Fruit fly (Drosophila melanogaster) whole organism, embryonic: Measurements from ENCODE around the gene CG31321.
A peak's percentile ranks its signal among the peaks of the same experiment; 100 is the strongest.

Source experiments
- Antp ChIP-seq: fragments of 200-800 bp; sonication (Bioruptor generic); optimal IDR thresholded peaks from 3 replicates; lab custom pipeline; 2016; ENCODE audit warnings: missing biosample characterization, missing genetic modification characterization
- Atf-2 ChIP-seq: fragments of 200-800 bp; sonication (Bioruptor generic); optimal IDR thresholded peaks from 2 replicates; lab custom pipeline; 2016; ENCODE audit warnings: missing biosample characterization, missing genetic modification characterization
- CG10267 ChIP-seq: fragments of 200-800 bp; sonication (Bioruptor generic); optimal IDR thresholded peaks from 2 replicates; lab custom pipeline; 2018; ENCODE audit warnings: missing biosample characterization, mild to moderate bottlenecking, missing genetic modification characterization, moderate library complexity
- CG11560 ChIP-seq: fragments of 200-800 bp; sonication (Bioruptor generic); IDR thresholded peaks from 3 replicates; pipeline ENCODE4 v1.3.6; 2022; ENCODE audit warnings: missing biosample characterization, missing genetic modification characterization
- CG1647 ChIP-seq: fragments of 200-800 bp; sonication (Bioruptor generic); optimal IDR thresholded peaks from 3 replicates; lab custom pipeline; 2016; ENCODE audit warnings: missing biosample characterization, missing genetic modification characterization
- CG1792 ChIP-seq: fragments of 200-800 bp; sonication (Bioruptor generic); optimal IDR thresholded peaks from 2 replicates; lab custom pipeline; 2016; ENCODE audit warnings: missing biosample characterization, missing genetic modification characterization
- CG18262 ChIP-seq: fragments of 200-800 bp; optimal IDR thresholded peaks from 3 replicates; lab custom pipeline; 2019; ENCODE audit warnings: missing biosample characterization, mild to moderate bottlenecking, missing genetic modification characterization, moderate library complexity
- CG31441 ChIP-seq: fragments of 200-800 bp; sonication (Bioruptor generic); IDR thresholded peaks from 2 replicates; pipeline ENCODE4 v1.3.6; 2022; ENCODE audit warnings: missing biosample characterization, missing genetic modification characterization
- CG4328 ChIP-seq: fragments of 200-800 bp; sonication (Bioruptor generic); optimal IDR thresholded peaks from 3 replicates; lab custom pipeline; 2017; ENCODE audit warnings: missing biosample characterization, missing genetic modification reagents, missing genetic modification characterization
- CG6765 ChIP-seq: fragments of 200-800 bp; sonication (Bioruptor generic); optimal IDR thresholded peaks from 3 replicates; lab custom pipeline; 2017; ENCODE audit warnings: missing biosample characterization, mild to moderate bottlenecking, missing genetic modification characterization
- CG7839 ChIP-seq: fragments of 200-800 bp; sonication (Bioruptor generic); optimal IDR thresholded peaks from 3 replicates; lab custom pipeline; 2018; ENCODE audit warnings: missing biosample characterization, mild to moderate bottlenecking, missing genetic modification characterization, moderate library complexity
- CG7928 ChIP-seq: fragments of 200-800 bp; sonication (Bioruptor generic); optimal IDR thresholded peaks from 2 replicates; lab custom pipeline; 2017; ENCODE audit warnings: missing biosample characterization, mild to moderate bottlenecking, missing genetic modification characterization
- CG8924 ChIP-seq: fragments of 200-800 bp; optimal IDR thresholded peaks from 3 replicates; lab custom pipeline; 2019; ENCODE audit warnings: missing biosample characterization, mild to moderate bottlenecking, missing genetic modification characterization, moderate library complexity
- CG9817 ChIP-seq: fragments of 200-800 bp; sonication (Bioruptor generic); optimal IDR thresholded peaks from 2 replicates; lab custom pipeline; 2018; ENCODE audit warnings: missing biosample characterization, mild to moderate bottlenecking, missing genetic modification characterization, moderate library complexity
- D19A ChIP-seq: fragments of 200-800 bp; optimal IDR thresholded peaks from 3 replicates; lab custom pipeline; 2019; ENCODE audit warnings: missing biosample characterization, mild to moderate bottlenecking, missing genetic modification characterization, moderate library complexity
- Dek ChIP-seq: fragments of 200-800 bp; sonication (Bioruptor generic); optimal IDR thresholded peaks from 3 replicates; lab custom pipeline; 2019; ENCODE audit warnings: missing biosample characterization, mild to moderate bottlenecking, missing genetic modification characterization, moderate library complexity
- HmgD ChIP-seq: fragments of 200-800 bp; sonication (Bioruptor generic); optimal IDR thresholded peaks from 3 replicates; lab custom pipeline; 2016; ENCODE audit warnings: missing biosample characterization, missing genetic modification characterization
- MBD-R2 ChIP-seq: fragments of 200-800 bp; sonication (Bioruptor generic); IDR thresholded peaks from 2 replicates; pipeline ENCODE4 v1.3.6; 2022; ENCODE audit warnings: missing biosample characterization, missing genetic modification characterization
- Myb ChIP-seq: fragments of 200-800 bp; sonication (Bioruptor generic); optimal IDR thresholded peaks from 2 replicates; lab custom pipeline; 2016; ENCODE audit warnings: missing biosample characterization, missing genetic modification characterization
- NC2α ChIP-seq: fragments of 200-800 bp; sonication (Bioruptor generic); optimal IDR thresholded peaks from 2 replicates; lab custom pipeline; 2016; ENCODE audit warnings: missing biosample characterization, missing genetic modification characterization
- NC2β ChIP-seq: fragments of 200-800 bp; sonication (Bioruptor generic); optimal IDR thresholded peaks from 2 replicates; lab custom pipeline; 2016; ENCODE audit warnings: missing biosample characterization, missing genetic modification characterization
- Neu2 ChIP-seq: fragments of 200-800 bp; sonication (Bioruptor generic); optimal IDR thresholded peaks from 3 replicates; lab custom pipeline; 2016; ENCODE audit warnings: missing biosample characterization, missing genetic modification characterization, borderline replicate concordance
- Nf-YA ChIP-seq: fragments of 200-800 bp; sonication (Bioruptor generic); IDR thresholded peaks from 2 replicates; pipeline ENCODE4 v1.3.6; 2022; ENCODE audit warnings: missing biosample characterization, missing genetic modification characterization
- Nf-YC ChIP-seq: fragments of 200-800 bp; optimal IDR thresholded peaks from 3 replicates; lab custom pipeline; 2019; ENCODE audit warnings: missing biosample characterization, mild to moderate bottlenecking, missing genetic modification characterization, moderate library complexity
- Opbp ChIP-seq: fragments of 200-800 bp; sonication (Bioruptor generic); IDR thresholded peaks from 3 replicates; pipeline ENCODE4 v1.3.6; 2022; ENCODE audit warnings: missing biosample characterization, missing genetic modification characterization; ENCODE audit not compliant: partially characterized antibody
- Ravus ChIP-seq: fragments of 200-800 bp; sonication (Bioruptor generic); IDR thresholded peaks from 2 replicates; pipeline ENCODE4 v1.3.6; 2022; ENCODE audit warnings: missing biosample characterization, missing genetic modification characterization
- Spps ChIP-seq: fragments of 200-800 bp; sonication (Bioruptor generic); optimal IDR thresholded peaks from 2 replicates; lab custom pipeline; 2018; ENCODE audit warnings: missing biosample characterization, mild to moderate bottlenecking, missing genetic modification characterization
- abd-A ChIP-seq: fragments of 200-800 bp; sonication (Bioruptor generic); optimal IDR thresholded peaks from 3 replicates; lab custom pipeline; 2019; ENCODE audit warnings: missing biosample characterization, mild to moderate bottlenecking, missing genetic modification characterization, moderate library complexity
- amos ChIP-seq: fragments of 200-800 bp; sonication (Bioruptor generic); IDR thresholded peaks from 2 replicates; pipeline ENCODE4 v1.3.6; 2022; ENCODE audit warnings: missing biosample characterization, missing genetic modification characterization; ENCODE audit not compliant: partially characterized antibody
- bcd ChIP-seq: fragments of 200-800 bp; sonication (Bioruptor generic); optimal IDR thresholded peaks from 2 replicates; lab custom pipeline; 2017; ENCODE audit warnings: missing biosample characterization, mild to moderate bottlenecking, missing genetic modification characterization
- chif ChIP-seq, 2 experiments: fragments of 200-800 bp; sonication (Bioruptor generic); optimal IDR thresholded peaks; 3 replicates each; lab custom pipeline; 2016; ENCODE audit warnings: missing biosample characterization in 2 of 2, missing genetic modification characterization in 2 of 2
- corto ChIP-seq: fragments of 200-800 bp; sonication (Bioruptor generic); optimal IDR thresholded peaks from 2 replicates; lab custom pipeline; 2016; ENCODE audit warnings: missing biosample characterization, mild to moderate bottlenecking, missing genetic modification characterization, moderate library complexity
- danr ChIP-seq: fragments of 200-800 bp; sonication (Bioruptor generic); IDR thresholded peaks from 2 replicates; pipeline ENCODE4 v1.3.6; 2022; ENCODE audit warnings: missing biosample characterization, missing genetic modification characterization
- dimm ChIP-seq: fragments of 200-800 bp; sonication (Bioruptor generic); IDR thresholded peaks from 2 replicates; pipeline ENCODE4 v1.3.6; 2022; ENCODE audit warnings: missing biosample characterization, missing genetic modification characterization
- fd102C ChIP-seq: fragments of 200-800 bp; sonication (Bioruptor generic); optimal IDR thresholded peaks from 2 replicates; lab custom pipeline; 2018; ENCODE audit warnings: missing biosample characterization, mild to moderate bottlenecking, missing genetic modification characterization, moderate library complexity
- kay ChIP-seq: fragments of 200-800 bp; sonication (Bioruptor generic); optimal IDR thresholded peaks from 2 replicates; lab custom pipeline; 2016; ENCODE audit warnings: missing biosample characterization, missing genetic modification characterization
- lilli ChIP-seq: fragments of 200-800 bp; sonication (Bioruptor generic); optimal IDR thresholded peaks from 3 replicates; lab custom pipeline; 2016; ENCODE audit warnings: missing biosample characterization, missing genetic modification characterization
- lov ChIP-seq, 2 experiments: fragments of 200-800 bp in 1 of 2; fragments of >200 bp in 1 of 2; sonication (Bioruptor generic) in 1 of 2; IDR thresholded peaks in 1 of 2; optimal IDR thresholded peaks in 1 of 2; 2 replicates in 1 of 2; 3 replicates in 1 of 2; pipeline versions ENCODE4 v1.3.6 to Lab custom; 2017 to 2022; ENCODE audit warnings: missing biosample characterization in 1 of 2, missing genetic modification characterization in 1 of 2
- nau ChIP-seq: fragments of 200-800 bp; sonication (Bioruptor generic); optimal IDR thresholded peaks from 3 replicates; lab custom pipeline; 2017; ENCODE audit warnings: missing biosample characterization, mild to moderate bottlenecking, missing genetic modification characterization, missing genetic modification reagents
- pb ChIP-seq: fragments of 200-800 bp; sonication (Bioruptor generic); optimal IDR thresholded peaks from 3 replicates; lab custom pipeline; 2016; ENCODE audit warnings: missing biosample characterization, missing genetic modification characterization
- pho ChIP-seq: fragments of 200-800 bp; sonication (Bioruptor generic); optimal IDR thresholded peaks from 2 replicates; lab custom pipeline; 2016; ENCODE audit warnings: missing biosample characterization, missing genetic modification characterization
- pnt ChIP-seq: fragments of 200-800 bp; sonication (Bioruptor generic); optimal IDR thresholded peaks from 3 replicates; lab custom pipeline; 2016; ENCODE audit warnings: missing biosample characterization, missing genetic modification characterization
- psq ChIP-seq: fragments of 200-800 bp; sonication (Bioruptor generic); optimal IDR thresholded peaks from 2 replicates; lab custom pipeline; 2017; ENCODE audit warnings: missing biosample characterization, missing genetic modification characterization
- pum ChIP-seq: fragments of 200-800 bp; sonication (Bioruptor generic); optimal IDR thresholded peaks from 2 replicates; lab custom pipeline; 2016; ENCODE audit warnings: missing biosample characterization, missing genetic modification characterization
- repo ChIP-seq: fragments of 200-800 bp; sonication (Bioruptor generic); optimal IDR thresholded peaks from 2 replicates; lab custom pipeline; 2016; ENCODE audit warnings: missing biosample characterization, missing genetic modification characterization
- seq ChIP-seq: fragments of 200-800 bp; sonication (Bioruptor generic); IDR thresholded peaks from 2 replicates; pipeline ENCODE4 v1.3.6; 2022; ENCODE audit warnings: missing biosample characterization, missing genetic modification characterization
- slbo ChIP-seq: fragments of 200-800 bp; sonication (Bioruptor generic); IDR thresholded peaks from 2 replicates; pipeline ENCODE4 v1.3.6; 2022; ENCODE audit warnings: missing biosample characterization, missing genetic modification characterization
- stwl ChIP-seq: fragments of 200-800 bp; sonication (Bioruptor generic); optimal IDR thresholded peaks from 3 replicates; lab custom pipeline; 2018; ENCODE audit warnings: missing biosample characterization, mild to moderate bottlenecking, missing genetic modification characterization, moderate library complexity
- vfl ChIP-seq: fragments of 200-800 bp; sonication (Bioruptor generic); optimal IDR thresholded peaks from 2 replicates; lab custom pipeline; 2016; ENCODE audit warnings: missing biosample characterization, missing genetic modification characterization
- zen ChIP-seq: fragments of 200-800 bp; sonication (Bioruptor generic); optimal IDR thresholded peaks from 3 replicates; lab custom pipeline; 2018; ENCODE audit warnings: missing biosample characterization, mild to moderate bottlenecking, missing genetic modification characterization, moderate library complexity
- zf30C ChIP-seq: fragments of 200-800 bp; sonication (Bioruptor generic); optimal IDR thresholded peaks from 3 replicates; lab custom pipeline; 2018; ENCODE audit warnings: missing biosample characterization, mild to moderate bottlenecking, missing genetic modification characterization
- zfh1 ChIP-seq: fragments of 200-800 bp; sonication (Bioruptor generic); IDR thresholded peaks from 3 replicates; pipeline ENCODE4 v1.3.6; 2022; ENCODE audit warnings: missing biosample characterization, missing genetic modification characterization

The CG31321 gene

DNA sequence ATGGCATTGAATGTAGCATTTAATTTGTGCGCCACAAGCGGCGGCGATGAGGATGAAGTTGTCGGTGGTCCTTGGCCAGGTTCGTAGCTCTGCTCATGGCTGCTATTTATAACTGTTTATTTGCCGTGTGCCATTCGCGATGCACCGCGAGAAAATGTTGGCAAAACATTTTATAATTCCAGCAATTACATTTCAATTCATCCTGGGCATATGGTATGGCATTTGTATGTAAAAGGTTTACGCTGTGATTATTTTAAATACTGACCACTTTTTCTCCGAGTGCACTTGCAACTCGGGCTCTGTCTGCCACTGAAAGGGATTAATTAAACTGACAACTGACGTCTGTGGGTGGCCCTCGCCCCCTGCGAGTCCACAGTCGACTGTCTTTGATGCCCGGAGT is 46.5 kb downstream of the CG31321 start (continued):
- TF ChIP-seq fd102C (GFP tag; lab: Kevin White, UChicago) = no peak
- TF ChIP-seq Spps (tag; lab: Kevin White, UChicago) = no peak
- peak; percentile 29 for TF ChIP-seq Antp
- TF ChIP-seq pum (GFP tag; lab: Kevin White, UChicago) = no peak
- TF ChIP-seq Opbp (GFP tag; lab: Robert Waterston, UW) = no peak
- TF ChIP-seq NC2α (GFP tag; lab: Kevin White, UChicago) = no peak
- TF ChIP-seq Neu2 (GFP tag; lab: Kevin White, UChicago) = no peak
- no peak for TF ChIP-seq abd-A (tag; lab: Kevin White, UChicago)
- no peak for TF ChIP-seq vfl (GFP tag; lab: Kevin White, UChicago)
- TF ChIP-seq zfh1 (GFP tag; lab: Robert Waterston, UW) = peak; percentile 35; the same call in 1 of the 3 replicates
- TF ChIP-seq D19A (tag; lab: Kevin White, UChicago) = no peak
- TF ChIP-seq zf30C (GFP tag; lab: Kevin White, UChicago) = no peak
- no peak for TF ChIP-seq amos (GFP tag; lab: Robert Waterston, UW)
- TF ChIP-seq CG18262 (tag; lab: Kevin White, UChicago) = no peak
- TF ChIP-seq Nf-YC = no peak
- TF ChIP-seq pho (GFP tag; lab: Kevin White, UChicago) = no peak
- TF ChIP-seq CG10267 (tag; lab: Kevin White, UChicago) = no peak
- TF ChIP-seq danr = no peak
- no peak for TF ChIP-seq CG6765
- TF ChIP-seq pb (GFP tag; lab: Kevin White, UChicago) = peak; percentile 5
- no peak for TF ChIP-seq CG7928 (GFP tag; lab: Kevin White, UChicago)
- TF ChIP-seq CG1792 = no peak
- TF ChIP-seq Myb (GFP tag; lab: Kevin White, UChicago) = no peak
- TF ChIP-seq CG9817 = no peak
- TF ChIP-seq stwl (tag; lab: Kevin White, UChicago) = no peak
- no peak for TF ChIP-seq CG31441
- TF ChIP-seq seq = peak; percentile 54; the same call in 1 of the 2 replicates

DNA sequence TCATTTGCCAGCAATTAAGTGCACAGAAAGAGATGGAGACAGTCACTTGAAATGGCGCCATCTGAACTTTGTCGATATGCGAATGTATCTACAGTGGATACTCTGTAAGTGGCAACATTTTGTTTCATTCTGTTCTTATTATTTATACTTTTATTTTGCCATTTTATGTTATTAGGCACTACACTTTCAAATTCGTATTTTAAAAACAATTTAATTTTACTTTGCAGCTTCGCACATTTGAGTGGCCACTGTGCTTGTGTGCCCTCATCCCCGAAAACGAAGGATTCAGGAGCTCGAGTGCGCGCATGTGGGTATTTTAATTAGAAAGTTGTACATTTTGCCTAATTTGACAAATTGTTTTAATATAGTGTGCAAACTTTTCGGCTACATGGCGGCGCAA is 47.2 kb downstream of the CG31321 start:
- no peak for TF ChIP-seq corto (GFP tag; lab: Kevin White, UChicago)
- no peak for TF ChIP-seq NC2β (GFP tag; lab: Kevin White, UChicago)
- TF ChIP-seq kay (GFP tag; lab: Kevin White, UChicago) = no peak
- no peak for TF ChIP-seq Atf-2 (GFP tag; lab: Kevin White, UChicago)
- peak; percentile 57 for TF ChIP-seq zen
- TF ChIP-seq chif (GFP tag; optimal IDR thresholded peaks at IDR 0.05; lab: Kevin White, UChicago) = peak in 1 of 2 experiments; percentile 28
- no peak for TF ChIP-seq dimm (GFP tag; lab: Robert Waterston, UW)
- no peak for TF ChIP-seq repo (GFP tag; lab: Kevin White, UChicago)
- TF ChIP-seq CG1647 (GFP tag; lab: Kevin White, UChicago) = no peak
- peak; percentile 51 for TF ChIP-seq slbo (GFP tag; lab: Robert Waterston, UW)
- no peak for TF ChIP-seq HmgD (GFP tag; lab: Kevin White, UChicago)
- TF ChIP-seq Ravus (GFP tag; lab: Robert Waterston, UW) = no peak
- TF ChIP-seq pnt (GFP tag; lab: Kevin White, UChicago) = peak; percentile 42
- no peak for TF ChIP-seq CG11560 (tag; lab: Robert Waterston, UW)
- TF ChIP-seq psq = no peak
- peak; percentile 38 for TF ChIP-seq lilli (GFP tag; lab: Kevin White, UChicago)
- TF ChIP-seq D19A (tag; lab: Kevin White, UChicago) = peak; percentile 44
- peak; percentile 35 for TF ChIP-seq CG8924 (tag; lab: Kevin White, UChicago)
- TF ChIP-seq Nf-YA = no peak
- TF ChIP-seq nau (GFP tag; lab: Kevin White, UChicago) = no peak
- TF ChIP-seq Dek = no peak
- peak; percentile 50 for TF ChIP-seq CG7839 (tag; lab: Kevin White, UChicago)
- no peak for TF ChIP-seq CG4328 (GFP tag; lab: Kevin White, UChicago)
- TF ChIP-seq MBD-R2 (GFP tag; lab: Robert Waterston, UW) = peak; percentile 13; the same call in 1 of the 2 replicates
- no peak for TF ChIP-seq lov (optimal IDR thresholded peaks at IDR 0.05; lab: Kevin White, UChicago)
- peak; percentile 42; the same call in 1 of the 3 replicates for TF ChIP-seq lov (GFP tag; IDR thresholded peaks at IDR 0.05; lab: Robert Waterston, UW)
- peak; percentile 25 for TF ChIP-seq bcd (GFP tag; lab: Kevin White, UChicago)
